Worm (Caenorhabditis elegans): ENCODE measurements around the gene srg-69.

Gene srg-69

DNA sequence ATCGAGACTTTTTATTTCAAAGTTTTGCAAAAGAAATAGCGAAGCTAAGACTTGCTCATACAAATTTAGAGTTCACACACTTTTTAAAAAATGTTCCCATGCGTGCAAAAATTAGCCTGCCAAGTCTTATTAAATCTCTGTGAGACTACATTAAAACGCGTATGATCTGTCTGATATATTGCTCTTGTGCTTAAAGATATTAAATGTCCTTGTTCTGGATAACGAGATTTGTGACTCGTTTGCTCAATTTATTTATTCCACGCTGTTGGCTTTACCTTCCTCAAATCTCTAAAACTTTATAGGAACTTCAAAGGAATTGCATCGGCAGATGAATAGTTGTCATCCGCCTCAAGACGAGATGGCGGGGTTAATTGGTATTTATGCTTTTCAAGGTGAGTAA, at the start of gene srg-69:
Gene srg-69 (plus strand): TSS at position 301 of the 400 bp plus-strand sequence.
- no peak for TF ChIP-seq ztf-29 (GFP tag; IDR thresholded peaks at IDR 0.05)
- TF ChIP-seq flt-1 (GFP tag; IDR thresholded peaks at IDR 0.05), result no peak
- TF ChIP-seq klf-2 (GFP tag; conservative IDR thresholded peaks at IDR 0.05), result no peak
- TF ChIP-seq ref-1 (GFP tag; conservative IDR thresholded peaks at IDR 0.05), result no peak
- no peak for TF ChIP-seq med-1 (GFP tag; optimal IDR thresholded peaks at IDR 0.05; ENCODE audit: insufficient read depth)
- TF ChIP-seq T22C8.4 (GFP tag; IDR thresholded peaks at IDR 0.05), result no peak
- TF ChIP-seq cog-1 (tag; optimal IDR thresholded peaks at IDR 0.05), result no peak
- TF ChIP-seq ztf-23 (GFP tag; IDR thresholded peaks at IDR 0.05), result no peak
- no peak for TF ChIP-seq tab-1 (GFP tag; IDR thresholded peaks at IDR 0.05)

DNA sequence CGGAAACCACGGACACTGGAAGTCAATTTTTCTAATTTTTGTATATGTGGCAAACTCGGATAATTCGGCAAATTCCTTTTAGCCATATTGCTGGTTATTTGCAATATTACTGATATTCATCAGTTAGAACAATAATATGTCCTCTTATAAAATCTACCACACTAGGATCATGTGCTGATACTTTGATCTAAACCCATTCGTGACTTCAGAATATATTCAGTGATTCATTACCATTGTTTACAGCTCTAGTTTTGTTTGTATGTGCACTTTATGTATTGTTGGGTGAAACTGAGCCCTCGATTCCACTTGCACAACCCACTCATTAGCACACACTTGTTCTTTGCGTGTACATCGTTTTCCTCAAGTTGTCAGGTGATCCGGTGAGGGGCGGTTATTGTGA, 49.3 kb upstream of the srg-69 start:
- TF ChIP-seq flt-1 (GFP tag; IDR thresholded peaks at IDR 0.05), result no peak
- no peak for TF ChIP-seq med-1 (GFP tag; optimal IDR thresholded peaks at IDR 0.05; ENCODE audit: insufficient read depth)
- TF ChIP-seq tab-1 (GFP tag; IDR thresholded peaks at IDR 0.05), result no peak
- TF ChIP-seq klf-2 (GFP tag; conservative IDR thresholded peaks at IDR 0.05), result no peak
- TF ChIP-seq ref-1 (GFP tag; conservative IDR thresholded peaks at IDR 0.05), result no peak
- no peak for TF ChIP-seq ztf-23 (GFP tag; IDR thresholded peaks at IDR 0.05)
- no peak for TF ChIP-seq T22C8.4 (GFP tag; IDR thresholded peaks at IDR 0.05)
- no peak for TF ChIP-seq ztf-29 (GFP tag; IDR thresholded peaks at IDR 0.05)

DNA sequence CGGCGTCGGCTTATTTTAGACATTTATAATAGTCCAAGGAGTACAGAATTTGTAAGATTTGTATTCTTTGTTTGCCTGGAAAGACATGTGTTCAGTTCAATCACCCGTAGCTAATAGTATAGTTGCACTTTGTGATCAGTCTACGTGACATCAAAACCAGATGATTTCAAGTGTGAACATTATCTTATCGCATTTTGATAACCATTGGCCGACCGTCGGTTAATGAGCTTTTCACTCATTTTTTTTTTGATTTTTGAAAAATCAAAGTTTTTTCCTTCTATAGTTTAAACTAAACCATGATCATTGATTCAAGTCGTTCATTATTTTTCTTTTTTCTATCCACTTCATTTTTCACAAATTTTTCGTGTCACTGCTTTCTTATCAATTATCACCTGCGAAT, 48.3 kb upstream of the srg-69 start:
- TF ChIP-seq T22C8.4 (GFP tag; IDR thresholded peaks at IDR 0.05) (no peak), ztf-23 (GFP tag; IDR thresholded peaks at IDR 0.05) (no peak), ztf-29 (GFP tag; IDR thresholded peaks at IDR 0.05) (no peak)

DNA sequence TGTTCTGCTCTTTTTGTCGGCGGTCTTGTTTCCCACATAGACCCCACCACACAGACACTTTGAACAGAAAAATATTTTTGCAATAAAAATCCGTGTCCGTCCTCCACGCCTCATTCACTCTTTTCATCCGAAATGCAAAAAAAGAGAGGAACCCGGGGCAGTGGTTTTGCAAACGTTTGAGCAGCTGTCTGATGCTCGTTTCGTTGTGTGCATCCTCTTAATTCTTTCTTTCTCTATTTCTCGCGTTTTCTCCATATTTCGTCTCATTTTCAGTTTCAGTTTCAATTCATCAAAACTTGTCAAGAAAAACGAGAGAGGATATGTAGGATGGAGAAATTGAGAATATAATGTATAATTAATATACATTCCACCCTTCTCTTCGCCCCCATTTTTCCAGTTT, 46.5 kb upstream of the srg-69 start:
- TF ChIP-seq T22C8.4 (GFP tag; IDR thresholded peaks at IDR 0.05) (no peak), ref-1 (GFP tag; conservative IDR thresholded peaks at IDR 0.05) (no peak), flt-1 (GFP tag; IDR thresholded peaks at IDR 0.05) (no peak), med-1 (GFP tag; optimal IDR thresholded peaks at IDR 0.05; ENCODE audit: insufficient read depth) (no peak), tab-1 (GFP tag; IDR thresholded peaks at IDR 0.05) (no peak), cog-1 (tag; optimal IDR thresholded peaks at IDR 0.05) (no peak), ztf-29 (GFP tag; IDR thresholded peaks at IDR 0.05) (no peak), ztf-23 (GFP tag; IDR thresholded peaks at IDR 0.05) (no peak), klf-2 (GFP tag; conservative IDR thresholded peaks at IDR 0.05) (no peak)

DNA sequence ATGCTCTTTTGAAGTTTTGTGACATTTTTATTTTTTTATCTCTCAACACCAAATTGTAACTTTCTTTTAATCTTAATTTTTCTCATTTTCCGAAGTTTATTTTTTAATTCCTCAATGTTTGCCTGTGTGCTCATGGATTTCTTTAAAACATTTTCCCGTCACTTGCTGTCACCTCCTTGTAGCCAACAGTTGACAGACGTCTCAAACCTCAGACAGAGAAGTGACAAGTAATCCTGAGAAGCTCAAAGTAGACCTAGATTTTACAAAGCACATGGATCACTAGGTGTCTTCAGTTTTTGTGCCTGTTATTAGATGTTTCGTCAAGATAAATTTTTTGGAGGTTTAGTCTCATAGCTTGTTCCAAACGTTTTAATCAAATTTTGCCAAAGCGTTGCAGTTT, 45.8 kb upstream of the srg-69 start:
- TF ChIP-seq cog-1 (tag; optimal IDR thresholded peaks at IDR 0.05) (no peak), ztf-23 (GFP tag; IDR thresholded peaks at IDR 0.05) (no peak), tab-1 (GFP tag; IDR thresholded peaks at IDR 0.05) (no peak), klf-2 (GFP tag; conservative IDR thresholded peaks at IDR 0.05) (no peak), ztf-29 (GFP tag; IDR thresholded peaks at IDR 0.05) (no peak), ref-1 (GFP tag; conservative IDR thresholded peaks at IDR 0.05) (no peak), T22C8.4 (GFP tag; IDR thresholded peaks at IDR 0.05) (no peak), med-1 (GFP tag; optimal IDR thresholded peaks at IDR 0.05; ENCODE audit: insufficient read depth) (no peak)

DNA sequence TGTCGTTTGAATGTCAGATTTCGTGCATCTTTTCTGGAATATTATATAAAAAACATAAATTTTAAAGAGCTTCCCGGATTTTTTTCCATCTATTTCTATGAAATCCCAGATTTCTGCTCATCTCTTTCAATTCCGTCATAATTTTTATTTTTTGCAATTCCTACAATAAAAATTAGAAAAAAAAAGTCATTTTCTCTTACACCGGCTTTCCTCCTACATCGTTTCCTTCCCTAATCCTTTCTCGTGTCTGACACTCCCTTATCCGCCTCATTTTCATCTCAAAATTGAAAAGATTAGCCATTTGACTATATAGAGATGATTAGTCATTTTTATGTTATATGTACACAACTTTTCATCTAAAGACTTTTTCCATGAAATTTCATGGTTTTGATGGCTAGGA, 44.7 kb upstream of the srg-69 start:
- TF ChIP-seq T22C8.4 (GFP tag; IDR thresholded peaks at IDR 0.05), result no peak
- TF ChIP-seq flt-1 (GFP tag; IDR thresholded peaks at IDR 0.05), result no peak
- TF ChIP-seq cog-1 (tag; optimal IDR thresholded peaks at IDR 0.05), result no peak
- no peak for TF ChIP-seq ztf-29 (GFP tag; IDR thresholded peaks at IDR 0.05)
- no peak for TF ChIP-seq ztf-23 (GFP tag; IDR thresholded peaks at IDR 0.05)
- no peak for TF ChIP-seq klf-2 (GFP tag; conservative IDR thresholded peaks at IDR 0.05)
- no peak for TF ChIP-seq tab-1 (GFP tag; IDR thresholded peaks at IDR 0.05)
- no peak for TF ChIP-seq ref-1 (GFP tag; conservative IDR thresholded peaks at IDR 0.05)
- no peak for TF ChIP-seq med-1 (GFP tag; optimal IDR thresholded peaks at IDR 0.05; ENCODE audit: insufficient read depth)

DNA sequence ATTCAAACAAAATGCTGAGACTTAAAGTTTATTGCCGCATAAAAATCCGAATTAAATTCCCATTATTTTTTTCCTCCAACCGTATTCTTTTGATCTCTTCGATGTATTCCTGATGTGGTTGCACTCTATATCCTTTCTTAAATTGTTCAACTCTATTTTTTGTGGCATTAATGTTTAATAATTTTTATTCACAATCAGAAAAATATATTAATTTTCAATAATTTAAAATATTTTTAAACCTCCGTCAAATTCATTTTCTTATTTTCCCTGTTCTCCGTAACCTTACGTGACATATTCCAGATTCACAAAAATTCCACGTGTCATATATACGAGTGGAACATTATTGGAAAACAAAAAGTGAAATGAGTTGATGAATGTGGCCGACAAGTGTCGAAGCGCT, 43.7 kb upstream of the srg-69 start, which contains the start of gene gcy-12:
Gene gcy-12 (plus strand): TSS at position 301 of the 400 bp plus-strand sequence.
- TF ChIP-seq tab-1 (GFP tag; IDR thresholded peaks at IDR 0.05) (no peak), med-1 (GFP tag; optimal IDR thresholded peaks at IDR 0.05; ENCODE audit: insufficient read depth) (no peak), ztf-29 (GFP tag; IDR thresholded peaks at IDR 0.05) (no peak), cog-1 (tag; optimal IDR thresholded peaks at IDR 0.05) (no peak), flt-1 (GFP tag; IDR thresholded peaks at IDR 0.05) (no peak), T22C8.4 (GFP tag; IDR thresholded peaks at IDR 0.05) (no peak), ref-1 (GFP tag; conservative IDR thresholded peaks at IDR 0.05) (no peak), klf-2 (GFP tag; conservative IDR thresholded peaks at IDR 0.05) (no peak), ztf-23 (GFP tag; IDR thresholded peaks at IDR 0.05) (no peak)

DNA sequence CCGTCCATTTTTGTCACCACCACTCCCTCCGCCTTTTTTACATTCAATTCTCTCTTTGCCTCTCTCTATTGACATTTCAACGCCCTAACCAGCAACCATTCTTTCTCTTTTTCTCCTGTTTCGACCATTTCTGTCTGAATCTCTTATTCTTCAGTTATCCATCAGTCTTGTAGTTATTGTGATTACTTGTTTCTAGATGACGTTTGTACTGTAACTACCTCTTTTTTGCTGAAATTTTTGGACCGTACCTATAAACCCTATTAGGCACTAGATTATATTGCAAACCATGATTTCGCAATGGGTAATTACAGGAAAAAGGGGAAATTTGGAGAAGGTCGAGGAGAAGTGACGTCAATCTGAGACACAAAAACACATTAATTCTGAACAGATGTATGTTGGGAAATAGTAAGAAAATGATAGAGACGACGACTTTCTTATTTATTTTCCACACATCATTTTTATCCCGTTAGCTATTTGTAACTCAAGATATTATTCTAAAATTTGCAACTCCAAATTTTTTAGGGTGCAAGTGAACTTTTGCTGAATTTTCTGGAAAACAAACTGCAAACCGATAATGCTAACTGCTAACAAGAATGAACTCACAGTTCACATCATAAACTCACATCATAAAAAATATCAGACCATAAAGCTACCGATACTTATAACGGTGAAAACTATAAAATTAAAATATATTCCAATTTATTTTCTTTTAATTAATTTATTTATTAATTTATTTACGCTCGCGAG, 35.1 kb upstream of the srg-69 start:
- no peak for TF ChIP-seq med-1 (GFP tag; optimal IDR thresholded peaks at IDR 0.05; ENCODE audit: insufficient read depth)
- no peak for TF ChIP-seq ztf-23 (GFP tag; IDR thresholded peaks at IDR 0.05)
- no peak for TF ChIP-seq cog-1 (tag; optimal IDR thresholded peaks at IDR 0.05)
- TF ChIP-seq flt-1 (GFP tag; IDR thresholded peaks at IDR 0.05), result no peak
- no peak for TF ChIP-seq tab-1 (GFP tag; IDR thresholded peaks at IDR 0.05)
- no peak for TF ChIP-seq T22C8.4 (GFP tag; IDR thresholded peaks at IDR 0.05)
- no peak for TF ChIP-seq ref-1 (GFP tag; conservative IDR thresholded peaks at IDR 0.05)
- TF ChIP-seq ztf-29 (GFP tag; IDR thresholded peaks at IDR 0.05), result no peak
- no peak for TF ChIP-seq klf-2 (GFP tag; conservative IDR thresholded peaks at IDR 0.05)

DNA sequence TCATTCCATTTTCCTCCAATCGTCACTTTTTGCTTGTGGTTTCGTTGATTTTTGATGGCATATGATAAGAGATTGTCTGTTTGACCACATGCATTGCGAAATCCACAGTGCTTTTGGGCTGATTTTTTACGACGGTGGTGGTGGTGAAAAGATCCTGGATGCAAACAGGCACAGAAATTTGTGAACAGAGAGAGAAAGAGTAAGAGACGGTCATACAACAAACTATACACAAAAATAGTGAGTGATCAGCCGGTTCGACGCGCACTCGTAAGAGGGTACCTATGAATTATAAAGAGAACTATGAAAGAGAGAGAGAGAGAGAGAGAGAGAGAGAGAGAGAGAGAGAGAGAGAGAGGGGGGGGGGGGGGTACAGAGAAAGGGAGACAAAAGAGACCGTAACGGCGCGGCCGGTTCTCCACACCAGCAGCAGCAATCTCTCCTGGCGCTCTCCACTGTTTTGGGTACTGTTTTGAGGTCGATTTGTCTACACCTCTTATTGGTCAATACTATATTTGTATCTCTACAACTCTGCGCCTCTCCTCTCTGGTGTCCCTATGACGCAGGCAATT, 33.7 kb upstream of the srg-69 start:
- TF ChIP-seq med-1 (GFP tag; optimal IDR thresholded peaks at IDR 0.05; ENCODE audit: insufficient read depth) (no peak), cog-1 (tag; optimal IDR thresholded peaks at IDR 0.05) (peak; percentile 6)

Data from whole organism, midembryonic.